Fruit fly (Drosophila melanogaster): Measurements from ENCODE around the gene Elo68beta.

The Elo68beta gene

dm6 chr3L:11120419-11120958, 19.0 kb upstream of the Elo68beta start, which contains the start of the genes FoxK and mRpL2 (continued):
- TF ChIP-seq CG13424 (tag; optimal IDR thresholded peaks at IDR 0.05) (no peak), CG10431 (GFP tag; optimal IDR thresholded peaks at IDR 0.05) (no peak), CG18764 (GFP tag; optimal IDR thresholded peaks at IDR 0.05) (no peak), CG6654 (GFP tag; optimal IDR thresholded peaks at IDR 0.05) (no peak), gcm2 (GFP tag; optimal IDR thresholded peaks at IDR 0.05) (peak; percentile 2), trem (tag; optimal IDR thresholded peaks at IDR 0.05) (peak; percentile 63), CG12236 (GFP tag; optimal IDR thresholded peaks at IDR 0.05) (no peak), CG14860 (GFP tag; IDR thresholded peaks at IDR 0.05; ENCODE audit: partially characterized antibody) (no peak), Nf-YC (tag; optimal IDR thresholded peaks at IDR 0.05) (no peak), CG17385 (GFP tag; optimal IDR thresholded peaks at IDR 0.05) (peak; percentile 99), CG16813 (GFP tag; IDR thresholded peaks at IDR 0.05; ENCODE audit: partially characterized antibody) (no peak), Dip3 (GFP tag; optimal IDR thresholded peaks at IDR 0.05) (no peak), pros (GFP tag; optimal IDR thresholded peaks at IDR 0.05) (no peak), dysf (GFP tag; IDR thresholded peaks at IDR 0.05) (no peak), Chrac-16 (GFP tag; optimal IDR thresholded peaks at IDR 0.05) (no peak), fu2 (GFP tag; optimal IDR thresholded peaks at IDR 0.05) (no peak), CG17612 (GFP tag; IDR thresholded peaks at IDR 0.05) (no peak), CG2875 (GFP tag; optimal IDR thresholded peaks at IDR 0.05) (no peak), CG15696 (tag; optimal IDR thresholded peaks at IDR 0.05) (no peak), Drgx (GFP tag; IDR thresholded peaks at IDR 0.05) (peak; percentile 68), HHEX (GFP tag; optimal IDR thresholded peaks at IDR 0.05) (no peak), CG30431 (GFP tag; optimal IDR thresholded peaks at IDR 0.05) (no peak), CG17912 (GFP tag; optimal IDR thresholded peaks at IDR 0.05) (peak; percentile 26), row (GFP tag; IDR thresholded peaks at IDR 0.05) (peak; percentile 20; the same call in 1 of the 3 replicates), sqz (GFP tag; optimal IDR thresholded peaks at IDR 0.05) (peak; percentile 83), pita (GFP tag; optimal IDR thresholded peaks at IDR 0.05) (no peak), D (optimal IDR thresholded peaks at IDR 0.05) (no peak), D (GFP tag; optimal IDR thresholded peaks at IDR 0.05) (no peak), ase (GFP tag; IDR thresholded peaks at IDR 0.05) (no peak), CG11456 (GFP tag; IDR thresholded peaks at IDR 0.05) (no peak), vfl (GFP tag; optimal IDR thresholded peaks at IDR 0.05) (no peak), BEAF-32 (GFP tag; optimal IDR thresholded peaks at IDR 0.05) (peak; percentile 47), CG3847 (GFP tag; IDR thresholded peaks at IDR 0.05) (peak; percentile 63; the same call in 1 of the 2 replicates), lbe (GFP tag; optimal IDR thresholded peaks at IDR 0.05) (peak; percentile 74), CG7271 (tag; optimal IDR thresholded peaks at IDR 0.05) (no peak), peb (GFP tag; IDR thresholded peaks at IDR 0.05) (no peak), Abd-B (GFP tag; optimal IDR thresholded peaks at IDR 0.05) (no peak), en (GFP tag; optimal IDR thresholded peaks at IDR 0.05) (no peak), CG6175 (GFP tag; IDR thresholded peaks at IDR 0.05) (no peak), Ets65A (GFP tag) (no peak), az2 (GFP tag; optimal IDR thresholded peaks at IDR 0.05) (no peak), cg (GFP tag; optimal IDR thresholded peaks at IDR 0.05) (peak; percentile 26), Sin3A (optimal IDR thresholded peaks at IDR 0.05) (peak; percentile 72), MBD-R2 (GFP tag; IDR thresholded peaks at IDR 0.05) (peak; percentile 89), sens (GFP tag) (peak; percentile 78), Rx (GFP tag; IDR thresholded peaks at IDR 0.05) (no peak), CG2129 (GFP tag; IDR thresholded peaks at IDR 0.05; ENCODE audit: partially characterized antibody) (no peak), CG42726 (GFP tag; IDR thresholded peaks at IDR 0.05; ENCODE audit: partially characterized antibody) (0 out of 2 replicates have a peak, but pooled peaks have one; percentile 29), z (GFP tag; IDR thresholded peaks at IDR 0.05) (no peak), CG18011 (GFP tag; optimal IDR thresholded peaks at IDR 0.05) (peak; percentile 40), Spps (tag; optimal IDR thresholded peaks at IDR 0.05) (no peak), PHDP (tag; optimal IDR thresholded peaks at IDR 0.05) (no peak)
